Worm (Caenorhabditis elegans) whole organism, L4 larva: ENCODE measurements around the gene bus-4.

Experiments
- F26F4.8 ChIP-seq: fragments of 200-800 bp; sonication (Bioruptor generic); conservative IDR thresholded peaks from 2 replicates; pipeline ENCODE4 v1.3.6; 2022; ENCODE audit warnings: missing genetic modification characterization, missing compliant biosample characterization
- daf-12 ChIP-seq: fragments of 150-350 bp; optimal IDR thresholded peaks from 2 replicates; lab custom pipeline; 2014; ENCODE audit warnings: missing biosample characterization, missing genetic modification reagents, missing genetic modification characterization
- fkh-10 ChIP-seq: fragments of 150-350 bp; optimal IDR thresholded peaks from 2 replicates; lab custom pipeline; 2014; ENCODE audit warnings: missing biosample characterization, missing genetic modification reagents, missing genetic modification characterization
- fos-1 ChIP-seq: fragments of 150-350 bp; optimal IDR thresholded peaks from 2 replicates; lab custom pipeline; 2014; ENCODE audit warnings: missing biosample characterization, missing genetic modification characterization
- mep-1 ChIP-seq: fragments of 150-350 bp; sonication (generic microtip); optimal IDR thresholded peaks from 3 replicates; lab custom pipeline; 2014; ENCODE audit warnings: missing biosample characterization, missing genetic modification characterization
- nhr-11 ChIP-seq: fragments of 150-350 bp; optimal IDR thresholded peaks from 2 replicates; lab custom pipeline; 2014; ENCODE audit warnings: missing biosample characterization, missing genetic modification characterization
- nhr-237 ChIP-seq: sonication (generic microtip); optimal IDR thresholded peaks from 2 replicates; lab custom pipeline; 2017; ENCODE audit warnings: missing biosample characterization, missing genetic modification characterization
- spr-1 ChIP-seq: sonication (generic microtip); optimal IDR thresholded peaks from 2 replicates; lab custom pipeline; 2016; ENCODE audit warnings: mild to moderate bottlenecking, missing genetic modification characterization, missing compliant biosample characterization
- tra-1 ChIP-seq: fragments of 200-800 bp; sonication (Bioruptor generic); IDR thresholded peaks from 2 replicates; pipeline ENCODE4 v1.3.6; 2022; ENCODE audit warnings: missing genetic modification reagents, missing genetic modification characterization, missing compliant biosample characterization

ce11 chrIV:4669242-4669641, 18.8 kb upstream of the bus-4 start, which contains the start of gene F29B9.12:
- TF ChIP-seq nhr-237 (tag; lab: Kevin White, UChicago) (no peak), mep-1 (tag; lab: Kevin White, UChicago) (no peak), fos-1 (tag; lab: Kevin White, UChicago) (no peak), fkh-10 (GFP tag; lab: Kevin White, UChicago) (no peak), spr-1 (no peak), nhr-11 (tag; lab: Kevin White, UChicago) (no peak), F26F4.8 (GFP tag; lab: Robert Waterston, UW) (no peak), tra-1 (GFP tag; lab: Robert Waterston, UW) (no peak), daf-12 (tag; lab: Kevin White, UChicago) (no peak)
